Worm (Caenorhabditis elegans) whole organism, L3 larva: Measurements from ENCODE around the gene trpp-5.

Source experiments
- aly-2 ChIP-seq: fragments of 150-350 bp; optimal IDR thresholded peaks from 2 replicates; lab custom pipeline; 2014; ENCODE audit warnings: missing biosample characterization, missing genetic modification characterization
- ceh-82 ChIP-seq: fragments of 150-350 bp; optimal IDR thresholded peaks from 2 replicates; lab custom pipeline; 2014; ENCODE audit warnings: missing biosample characterization, missing genetic modification characterization
- jun-1 ChIP-seq: fragments of 150-350 bp; optimal IDR thresholded peaks from 2 replicates; lab custom pipeline; 2014; ENCODE audit warnings: missing biosample characterization, missing genetic modification reagents, missing genetic modification characterization
- nfya-1 ChIP-seq: sonication (generic microtip); optimal IDR thresholded peaks from 2 replicates; lab custom pipeline; 2017; ENCODE audit warnings: missing genetic modification characterization, mild to moderate bottlenecking, missing compliant biosample characterization, antibody characterized with exemption, moderate library complexity; ENCODE audit not compliant: insufficient read depth
- unc-62 ChIP-seq: fragments of 150-350 bp; sonication (generic microtip); optimal IDR thresholded peaks from 4 replicates; lab custom pipeline; 2014; ENCODE audit warnings: missing biosample characterization, missing genetic modification reagents, missing genetic modification characterization
- ztf-11 ChIP-seq: fragments of 150-350 bp; optimal IDR thresholded peaks from 2 replicates; lab custom pipeline; 2014; ENCODE audit warnings: missing biosample characterization, missing genetic modification characterization

- TF ChIP-seq unc-62: no peak
- TF ChIP-seq ceh-82 (tag; lab: Kevin White, UChicago): no peak
- no peak for TF ChIP-seq nfya-1
- no peak for TF ChIP-seq aly-2 (tag; lab: Kevin White, UChicago)
- no peak for TF ChIP-seq ztf-11 (tag; lab: Kevin White, UChicago)
- TF ChIP-seq jun-1 (tag; lab: Kevin White, UChicago): no peak
These were observed 39.2 kb downstream of the trpp-5 start for ce11 chrII:12162997-12163396.
